Worm (Caenorhabditis elegans) whole organism, young adult: ENCODE results near the gene ZC317.6.

ENCODE experiments used
- C06A6.2 ChIP-seq: fragments of 200-800 bp; sonication (Bioruptor generic); conservative IDR thresholded peaks from 2 replicates; pipeline ENCODE4 v1.3.6; 2022; ENCODE audit warnings: missing genetic modification characterization, missing compliant biosample characterization
- Y95B8A.8 ChIP-seq: fragments of 200-800 bp; sonication (Bioruptor generic); IDR thresholded peaks from 2 replicates; pipeline ENCODE4 v1.3.6; 2022; ENCODE audit warnings: missing genetic modification reagents, missing genetic modification characterization, missing compliant biosample characterization
- aptf-2 ChIP-seq: fragments of 200-800 bp; sonication (Bioruptor generic); conservative IDR thresholded peaks from 2 replicates; pipeline ENCODE4 v1.3.6; 2022; ENCODE audit warnings: missing genetic modification reagents, missing genetic modification characterization, missing compliant biosample characterization
- ekl-4 ChIP-seq: fragments of 200-800 bp; sonication (Bioruptor generic); IDR thresholded peaks from 2 replicates; pipeline ENCODE4 v1.3.6; 2022; ENCODE audit warnings: missing genetic modification reagents, missing genetic modification characterization, missing compliant biosample characterization
- hrde-1 ChIP-seq: sonication (generic microtip); optimal IDR thresholded peaks from 2 replicates; lab custom pipeline; 2016; ENCODE audit warnings: missing genetic modification characterization, mild to moderate bottlenecking, missing compliant biosample characterization, moderate library complexity, missing genotype, missing genetic modification reagents, borderline replicate concordance
- hsf-1 ChIP-seq: fragments of 200-800 bp; sonication (Bioruptor generic); IDR thresholded peaks from 2 replicates; pipeline ENCODE4 v1.3.6; 2022; ENCODE audit warnings: missing genetic modification reagents, missing genetic modification characterization, missing compliant biosample characterization
- pbrm-1 ChIP-seq: fragments of 200-800 bp; sonication (Bioruptor generic); IDR thresholded peaks from 2 replicates; pipeline ENCODE4 v1.3.6; 2022; ENCODE audit warnings: missing genetic modification reagents, missing genetic modification characterization, missing compliant biosample characterization
- pha-4 ChIP-seq: fragments of 150-350 bp; sonication (generic microtip); optimal IDR thresholded peaks from 2 replicates; lab custom pipeline; 2014; ENCODE audit warnings: missing biosample characterization, missing genetic modification reagents, missing genetic modification characterization
- xnd-1 ChIP-seq: sonication (generic microtip); optimal IDR thresholded peaks from 2 replicates; lab custom pipeline; 2016; ENCODE audit warnings: missing genotype, missing genetic modification reagents, missing genetic modification characterization, missing compliant biosample characterization
- zfh-2 ChIP-seq: fragments of 200-800 bp; sonication (Bioruptor generic); conservative IDR thresholded peaks from 2 replicates; pipeline ENCODE4 v1.3.6; 2022; ENCODE audit warnings: missing genetic modification reagents, missing genetic modification characterization, missing compliant biosample characterization

DNA sequence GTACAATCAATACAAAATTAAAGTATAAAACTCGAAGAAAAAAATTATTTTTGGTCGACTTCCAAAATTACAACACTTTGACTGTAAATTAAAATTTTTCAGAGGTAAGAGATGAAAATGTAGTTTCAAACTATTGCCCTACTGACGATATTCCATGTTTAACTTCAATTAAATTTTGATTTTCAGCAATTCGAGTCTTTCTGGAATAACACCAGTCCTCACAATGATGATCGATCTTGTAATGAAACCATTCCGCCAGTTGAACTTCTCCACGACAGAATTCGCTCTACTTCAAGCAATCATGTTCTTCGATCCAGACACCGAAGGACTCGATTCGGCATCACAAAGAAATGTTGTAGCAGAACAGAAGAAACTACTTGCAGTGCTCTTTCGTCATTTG is 40.7 kb upstream of the ZC317.6 start:
- TF ChIP-seq ekl-4 (GFP tag; lab: Robert Waterston, UW): no peak
- no peak for TF ChIP-seq aptf-2 (GFP tag; lab: Robert Waterston, UW)
- TF ChIP-seq zfh-2: no peak
- no peak for TF ChIP-seq hsf-1 (GFP tag; lab: Robert Waterston, UW)
- TF ChIP-seq pha-4 (tag; lab: Kevin White, UChicago): no peak
- no peak for TF ChIP-seq hrde-1 (tag; lab: Kevin White, UChicago)
- TF ChIP-seq C06A6.2 (GFP tag; lab: Robert Waterston, UW): no peak
- TF ChIP-seq pbrm-1: no peak
- TF ChIP-seq xnd-1 (tag; lab: Kevin White, UChicago): no peak
- TF ChIP-seq Y95B8A.8 (GFP tag; lab: Robert Waterston, UW): no peak
